Fruit fly (Drosophila melanogaster) whole organism, adult: ENCODE data around the gene Ir85a.

Source experiments
- CG11617 ChIP-seq: fragments of 200-800 bp; sonication (Bioruptor generic); optimal IDR thresholded peaks from 2 replicates; lab custom pipeline; 2017; ENCODE audit warnings: mild to moderate bottlenecking, missing biosample characterization, missing genetic modification reagents, missing genetic modification characterization
- CG7101 ChIP-seq: fragments of 200-800 bp; sonication (Bioruptor generic); optimal IDR thresholded peaks from 2 replicates; lab custom pipeline; 2018; ENCODE audit warnings: missing biosample characterization, mild to moderate bottlenecking, missing genetic modification characterization, moderate library complexity
- Mnt ChIP-seq: fragments of 200-800 bp; sonication (Bioruptor generic); optimal IDR thresholded peaks from 2 replicates; lab custom pipeline; 2016; ENCODE audit warnings: missing biosample characterization, mild to moderate bottlenecking, missing genetic modification characterization
- ovo ChIP-seq: fragments of 200-800 bp; sonication (Bioruptor generic); optimal IDR thresholded peaks from 2 replicates; lab custom pipeline; 2016; ENCODE audit warnings: missing biosample characterization, missing genetic modification characterization
- pad ChIP-seq: fragments of 200-800 bp; sonication (Bioruptor generic); optimal IDR thresholded peaks from 3 replicates; lab custom pipeline; 2017; ENCODE audit warnings: missing biosample characterization, missing genetic modification characterization, mild to moderate bottlenecking, moderate library complexity, missing genetic modification reagents

DNA sequence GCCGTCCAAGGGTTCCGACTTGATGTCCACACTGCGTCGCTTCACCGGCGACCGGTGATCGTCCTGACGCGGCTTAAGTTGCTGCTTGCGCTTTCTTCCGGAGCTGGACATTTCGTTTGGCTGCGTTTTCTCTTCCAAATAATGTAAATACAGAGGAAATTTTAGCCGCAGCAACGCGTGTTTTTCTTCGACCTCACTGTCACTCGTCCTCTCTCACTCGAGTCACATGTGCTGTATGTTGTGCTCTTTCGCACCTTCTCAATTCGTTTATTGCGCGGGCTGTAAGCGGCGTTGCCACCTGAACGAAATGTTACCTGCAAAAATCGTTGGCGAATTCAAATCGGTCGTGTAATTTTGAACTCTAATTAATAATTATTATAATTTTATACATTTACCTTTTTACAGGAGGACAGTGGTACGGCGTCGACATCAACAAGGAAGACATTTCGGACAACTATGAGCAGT is 10.9 kb downstream of the Ir85a start, which contains the start of gene CG9839:
- TF ChIP-seq CG11617 (GFP tag; lab: Kevin White, UChicago) (no peak), Mnt (GFP tag; lab: Kevin White, UChicago) (peak; percentile 23), pad (GFP tag; lab: Kevin White, UChicago) (no peak), CG7101 (tag; lab: Kevin White, UChicago) (no peak), ovo (GFP tag; lab: Kevin White, UChicago) (no peak)
